Worm (Caenorhabditis elegans) whole organism, young adult: ENCODE results near the gene twk-35.

ENCODE experiments used
- aptf-2 ChIP-seq: fragments of 200-800 bp; sonication (Bioruptor generic); conservative IDR thresholded peaks from 2 replicates; pipeline ENCODE4 v1.3.6; 2022; ENCODE audit warnings: missing genetic modification reagents, missing genetic modification characterization, missing compliant biosample characterization
- unc-62 ChIP-seq: fragments of 150-350 bp; optimal IDR thresholded peaks from 2 replicates; lab custom pipeline; 2014; ENCODE audit warnings: missing biosample characterization, missing genetic modification reagents, missing genetic modification characterization
- zfh-2 ChIP-seq: fragments of 200-800 bp; sonication (Bioruptor generic); conservative IDR thresholded peaks from 2 replicates; pipeline ENCODE4 v1.3.6; 2022; ENCODE audit warnings: missing genetic modification reagents, missing genetic modification characterization, missing compliant biosample characterization

- TF ChIP-seq aptf-2, result no peak
- TF ChIP-seq zfh-2 (GFP tag; lab: Robert Waterston, UW), result no peak
- no peak for TF ChIP-seq unc-62 (GFP tag; lab: Kevin White, UChicago)
Observed at ce11 chrV:20850580-20850979, 12.2 kb upstream of the twk-35 start, which contains the start of gene clec-264.
